Worm (Caenorhabditis elegans): Measurements from ENCODE around the gene Y53G8B.2.
A peak's percentile ranks its signal among the peaks of the same experiment; 100 is the strongest.

The Y53G8B.2 gene

ce11 chrIII:3103905-3104360 lies at the start of gene Y53G8B.2:
TSS of gene Y53G8B.2 (minus strand) at chrIII:3103955.
- TF ChIP-seq rpc-1 (optimal IDR thresholded peaks at IDR 0.05) (no peak), rpc-1 (tag; optimal IDR thresholded peaks at IDR 0.05) (peak; percentile 54), ceh-79 (tag; optimal IDR thresholded peaks at IDR 0.05) (no peak), pbrm-1 (GFP tag; IDR thresholded peaks at IDR 0.05) (0 out of 2 replicates have a peak, but pooled peaks have one; percentile 34), B0261.1 (tag; optimal IDR thresholded peaks at IDR 0.05) (peak; percentile 16), tbp1 (GFP tag; optimal IDR thresholded peaks at IDR 0.05) (peak; percentile 62)

DNA sequence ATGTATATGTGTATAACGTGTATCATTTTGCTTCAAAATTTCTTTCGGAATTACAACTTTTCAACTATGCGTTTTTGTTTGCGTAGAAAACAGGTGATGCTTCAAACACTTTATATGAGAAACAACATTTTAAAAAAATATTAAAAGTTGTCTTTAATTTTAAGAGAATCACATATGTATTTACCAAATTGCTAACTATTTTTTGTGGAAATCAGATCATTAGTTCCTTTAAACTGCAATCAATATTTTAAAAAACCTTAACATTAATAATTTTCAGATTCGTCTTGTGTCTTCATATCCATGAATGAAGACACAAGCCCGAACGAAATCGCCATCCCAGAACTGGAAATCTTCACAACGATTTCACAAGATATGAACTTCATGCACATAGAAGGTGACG lies 49.1 kb upstream of the Y53G8B.2 start, which contains the start of gene C44B11.6:
TSS of gene C44B11.6 (plus strand) at position 301 of the 400 bp plus-strand sequence.
- TF ChIP-seq pha-4 (tag; optimal IDR thresholded peaks at IDR 0.05) (no peak), sdz-38 (tag; optimal IDR thresholded peaks at IDR 0.05) (no peak), akir-1 (GFP tag; optimal IDR thresholded peaks at IDR 0.05) (no peak), unc-62 (GFP tag; optimal IDR thresholded peaks at IDR 0.05) (no peak), athp-1 (tag; optimal IDR thresholded peaks at IDR 0.05) (no peak), zim-3 (tag; optimal IDR thresholded peaks at IDR 0.05) (no peak), F57C9.4 (tag; optimal IDR thresholded peaks at IDR 0.05) (no peak), F52B5.7 (tag; optimal IDR thresholded peaks at IDR 0.05) (no peak), Y53G8AR.9 (GFP tag; conservative IDR thresholded peaks at IDR 0.05) (no peak), tlf-1 (GFP tag; optimal IDR thresholded peaks at IDR 0.05) (no peak), ceh-27 (GFP tag; optimal IDR thresholded peaks at IDR 0.05) (no peak), aptf-3 (GFP tag; IDR thresholded peaks at IDR 0.05) (no peak), lir-1 (GFP tag; conservative IDR thresholded peaks at IDR 0.05) (no peak), F39B2.1 (GFP tag; IDR thresholded peaks at IDR 0.05) (no peak), ceh-79 (tag; optimal IDR thresholded peaks at IDR 0.05) (no peak)

DNA sequence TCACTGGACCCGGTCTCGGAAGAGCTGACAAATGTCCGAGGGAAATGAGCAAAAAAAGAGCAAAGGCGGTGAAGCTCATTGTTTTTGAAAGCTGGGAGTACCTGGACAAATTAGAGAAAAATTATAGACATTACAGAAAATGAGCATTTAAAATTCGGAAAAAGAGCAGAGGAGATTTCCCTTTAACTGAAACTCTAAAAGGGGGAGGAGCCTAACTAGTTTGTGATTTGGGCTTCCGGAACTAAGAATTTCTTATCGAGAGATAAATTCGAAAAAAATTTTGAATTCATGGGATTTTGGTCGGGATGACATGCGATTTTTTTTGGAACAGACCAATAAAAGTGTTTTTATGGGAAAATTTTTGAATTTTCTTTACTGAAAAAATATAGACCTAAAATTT lies 39.9 kb upstream of the Y53G8B.2 start, which contains the start of gene C44B11.4:
TSS of gene C44B11.4 (minus strand) at position 101 of the 400 bp plus-strand sequence.
- TF ChIP-seq B0035.1 (tag; optimal IDR thresholded peaks at IDR 0.05) (no peak), zim-3 (tag; optimal IDR thresholded peaks at IDR 0.05) (no peak), tbp1 (GFP tag; optimal IDR thresholded peaks at IDR 0.05) (no peak), athp-1 (tag; optimal IDR thresholded peaks at IDR 0.05) (no peak), aptf-2 (GFP tag; conservative IDR thresholded peaks at IDR 0.05) (no peak), pha-4 (tag; optimal IDR thresholded peaks at IDR 0.05) (no peak), attf-3 (GFP tag; conservative IDR thresholded peaks at IDR 0.05) (no peak), D2030.7 (GFP tag; IDR thresholded peaks at IDR 0.05) (no peak), lsl-1 (GFP tag; optimal IDR thresholded peaks at IDR 0.05) (no peak), T07F8.4 (tag; optimal IDR thresholded peaks at IDR 0.05) (no peak), ceh-100 (GFP tag; IDR thresholded peaks at IDR 0.05) (no peak), ZK185.1 (tag; optimal IDR thresholded peaks at IDR 0.05; ENCODE audit: poor library complexity, severe bottlenecking) (no peak), Y53G8AR.9 (GFP tag; conservative IDR thresholded peaks at IDR 0.05) (no peak), sea-2 (GFP tag; IDR thresholded peaks at IDR 0.05) (no peak), bed-1 (GFP tag; IDR thresholded peaks at IDR 0.05) (no peak), B0019.2 (GFP tag; conservative IDR thresholded peaks at IDR 0.05) (no peak), egl-18 (GFP tag; IDR thresholded peaks at IDR 0.05) (no peak), akir-1 (GFP tag; optimal IDR thresholded peaks at IDR 0.05) (no peak), F22D6.2 (tag; optimal IDR thresholded peaks at IDR 0.05) (no peak)

DNA sequence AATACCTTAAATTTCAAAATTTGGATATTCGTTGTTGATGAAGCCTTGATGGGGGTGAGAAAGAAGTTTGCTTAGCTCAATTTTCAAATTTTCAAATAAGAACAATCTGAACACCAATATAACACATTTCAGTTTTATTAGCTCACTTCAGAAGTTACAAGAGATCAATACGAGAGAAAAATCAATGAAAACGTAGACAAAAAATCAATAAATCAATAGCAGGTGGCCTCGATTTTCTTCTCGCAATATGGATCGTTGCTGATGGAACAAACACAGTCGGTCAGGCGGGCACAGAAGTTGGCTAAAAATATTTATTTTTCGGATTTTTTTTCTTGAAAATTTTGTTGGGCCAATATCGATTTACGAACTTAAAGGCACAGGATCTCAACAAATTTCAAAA lies 38.3 kb upstream of the Y53G8B.2 start:
- TF ChIP-seq lsl-1 (GFP tag; optimal IDR thresholded peaks at IDR 0.05) (no peak), ets-4 (GFP tag; optimal IDR thresholded peaks at IDR 0.05) (no peak), egl-18 (GFP tag; IDR thresholded peaks at IDR 0.05) (no peak), aptf-3 (GFP tag; IDR thresholded peaks at IDR 0.05) (no peak), mxl-1 (tag; optimal IDR thresholded peaks at IDR 0.05) (no peak), ZK185.1 (tag; optimal IDR thresholded peaks at IDR 0.05; ENCODE audit: poor library complexity, severe bottlenecking) (no peak), akir-1 (GFP tag; optimal IDR thresholded peaks at IDR 0.05) (no peak), lin-54 (GFP tag; optimal IDR thresholded peaks at IDR 0.05) (no peak), nhr-80 (tag; optimal IDR thresholded peaks at IDR 0.05) (no peak), F57A8.1 (GFP tag; optimal IDR thresholded peaks at IDR 0.05) (no peak)

Data from whole organism, young adult.